Worm (Caenorhabditis elegans): ENCODE data around the gene lrr-1.

Gene lrr-1

DNA sequence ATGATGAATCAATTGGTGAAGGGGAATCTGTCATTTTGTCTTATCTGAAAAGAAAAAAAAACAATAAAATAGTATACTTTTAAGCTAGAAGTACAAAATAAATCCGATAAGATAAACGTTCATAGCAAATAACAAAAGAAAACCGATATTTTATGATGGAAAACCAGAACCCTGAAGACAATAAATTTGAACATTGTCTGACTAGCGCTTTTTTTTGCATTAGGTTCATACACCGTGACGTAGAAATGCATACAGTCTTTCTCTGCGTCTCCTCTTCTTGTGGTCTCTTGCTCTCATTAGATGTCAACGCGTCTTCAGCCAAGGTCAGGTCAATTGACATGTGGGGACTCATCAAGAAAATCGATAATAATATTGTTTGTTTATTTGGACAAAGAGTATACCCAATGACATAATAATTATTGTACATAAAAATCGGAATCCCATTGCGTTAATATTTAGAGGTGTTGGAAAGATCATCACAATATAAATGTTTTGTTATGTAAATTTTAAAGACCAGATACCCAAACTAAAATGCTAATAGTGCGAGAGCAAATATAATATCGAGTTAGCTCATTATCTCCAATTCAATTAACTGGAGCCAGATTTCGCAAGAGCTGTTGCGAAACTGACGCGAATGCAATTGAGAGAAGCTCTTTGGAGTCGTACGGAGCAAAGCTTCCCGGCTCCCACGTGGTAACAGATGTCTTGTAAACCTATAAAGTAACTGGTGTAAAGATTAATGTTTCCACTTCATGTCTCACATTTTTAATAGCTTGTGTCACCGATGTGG lies 45.1 kb upstream of the lrr-1 start, which contains the start of gene dsh-2 (continued):
- no peak for TF ChIP-seq lin-29 (GFP tag; IDR thresholded peaks at IDR 0.05)
- TF ChIP-seq ces-1 (GFP tag; optimal IDR thresholded peaks at IDR 0.05) = no peak
- no peak for TF ChIP-seq lim-7 (GFP tag; IDR thresholded peaks at IDR 0.05)
- no peak for TF ChIP-seq F49E8.2 (tag; optimal IDR thresholded peaks at IDR 0.05; ENCODE audit: borderline replicate concordance)
- TF ChIP-seq egl-43 (GFP tag; IDR thresholded peaks at IDR 0.05) = no peak
- no peak for TF ChIP-seq mep-1 (tag; optimal IDR thresholded peaks at IDR 0.05)
- TF ChIP-seq snpc-4 (tag; optimal IDR thresholded peaks at IDR 0.05) = no peak
- no peak for TF ChIP-seq zip-11 (GFP tag; IDR thresholded peaks at IDR 0.05)
- peak; percentile 57 for TF ChIP-seq nhr-6 (tag; optimal IDR thresholded peaks at IDR 0.05)
- peak; percentile 26 for TF ChIP-seq rbr-2 (tag; optimal IDR thresholded peaks at IDR 0.05)
- TF ChIP-seq zip-2 (tag; optimal IDR thresholded peaks at IDR 0.05) = no peak
- no peak for TF ChIP-seq ZK546.5 (tag; optimal IDR thresholded peaks at IDR 0.05)
- no peak for TF ChIP-seq vab-7 (GFP tag; IDR thresholded peaks at IDR 0.05)
- TF ChIP-seq F26F4.8 (GFP tag; conservative IDR thresholded peaks at IDR 0.05) = no peak
- TF ChIP-seq ceh-82 (tag; optimal IDR thresholded peaks at IDR 0.05) = no peak
- no peak for TF ChIP-seq ceh-44 (GFP tag; IDR thresholded peaks at IDR 0.05)
- TF ChIP-seq skn-1 (tag; optimal IDR thresholded peaks at IDR 0.05) = no peak
- peak; percentile 55 for TF ChIP-seq lin-38 (GFP tag; IDR thresholded peaks at IDR 0.05)
- TF ChIP-seq daf-12 (tag; optimal IDR thresholded peaks at IDR 0.05) = no peak
- TF ChIP-seq dmd-6 (GFP tag; IDR thresholded peaks at IDR 0.05) = peak; percentile 13; the same call in 1 of the 2 replicates
- peak in 1 of 2 experiments; percentile 92 for TF ChIP-seq unc-62 (GFP tag; optimal IDR thresholded peaks at IDR 0.05 in 1 of 2)
- no peak for TF ChIP-seq unc-62 (tag; optimal IDR thresholded peaks at IDR 0.05)
- peak; percentile 84 for TF ChIP-seq hlh-30 (tag; optimal IDR thresholded peaks at IDR 0.05; ENCODE audit: insufficient read depth)
- TF ChIP-seq ceh-28 (tag; optimal IDR thresholded peaks at IDR 0.05) = peak; percentile 25
- no peak for TF ChIP-seq sdz-12 (GFP tag; optimal IDR thresholded peaks at IDR 0.05)
- no peak for TF ChIP-seq pha-4 (GFP tag; IDR thresholded peaks at IDR 0.05)
- peak; percentile 43 for TF ChIP-seq pha-4 (tag; optimal IDR thresholded peaks at IDR 0.05)
- no peak for TF ChIP-seq jun-1 (tag; optimal IDR thresholded peaks at IDR 0.05)
- TF ChIP-seq Y5F2A.4 (GFP tag; optimal IDR thresholded peaks at IDR 0.05) = no peak
- TF ChIP-seq spr-3 (GFP tag; optimal IDR thresholded peaks at IDR 0.05) = no peak

DNA sequence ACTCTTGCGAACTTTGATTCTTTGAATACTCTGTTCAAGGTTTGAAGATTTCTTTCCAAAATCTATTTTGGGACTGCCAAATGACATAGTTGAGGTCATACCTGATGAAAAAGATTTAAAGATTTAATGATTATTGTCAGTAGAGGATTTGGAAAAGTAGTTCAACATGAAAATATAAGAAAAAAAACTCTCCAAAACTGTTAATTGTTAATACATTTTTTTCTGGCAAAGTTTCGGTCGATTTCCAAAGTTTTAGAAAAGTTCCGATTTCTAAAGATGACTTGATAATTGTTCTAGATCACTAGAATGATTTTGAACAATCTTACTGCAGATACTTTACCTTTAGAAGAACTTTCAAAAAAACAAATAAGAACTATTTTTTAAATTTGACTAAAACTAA lies 35.0 kb upstream of the lrr-1 start, which contains the start of gene C27A2.7:
TSS of gene C27A2.7 (minus strand) at position 101 of the 400 bp plus-strand sequence.
- TF ChIP-seq tra-1 (GFP tag; IDR thresholded peaks at IDR 0.05) (no peak), nhr-6 (tag; optimal IDR thresholded peaks at IDR 0.05) (no peak), nhr-28 (tag; optimal IDR thresholded peaks at IDR 0.05) (no peak), madf-9 (GFP tag; conservative IDR thresholded peaks at IDR 0.05) (no peak), dpl-1 (GFP tag; optimal IDR thresholded peaks at IDR 0.05) (no peak), daf-16 (GFP tag; optimal IDR thresholded peaks at IDR 0.05) (no peak), daf-16 (tag; optimal IDR thresholded peaks at IDR 0.05) (no peak), egl-27 (tag; optimal IDR thresholded peaks at IDR 0.05) (no peak), dmd-6 (GFP tag; IDR thresholded peaks at IDR 0.05) (no peak), D1046.2 (GFP tag; IDR thresholded peaks at IDR 0.05) (no peak), lin-1 (GFP tag; IDR thresholded peaks at IDR 0.05) (no peak), nhr-76 (tag; optimal IDR thresholded peaks at IDR 0.05) (no peak), mdl-1 (tag; optimal IDR thresholded peaks at IDR 0.05) (no peak), ama-1 (optimal IDR thresholded peaks at IDR 0.05) (no peak), duxl-1 (tag; optimal IDR thresholded peaks at IDR 0.05; ENCODE audit: poor library complexity) (no peak), F10B5.3 (tag; optimal IDR thresholded peaks at IDR 0.05) (no peak), mep-1 (tag; optimal IDR thresholded peaks at IDR 0.05) (no peak), dve-1 (tag; optimal IDR thresholded peaks at IDR 0.05; ENCODE audit: insufficient read depth) (no peak)
